Fruit fly (Drosophila melanogaster): ENCODE data around the gene mthl5.

mthl5 gene

dm6 chr3R:11850917-11851897 is 35.8 kb downstream of the mthl5 start (continued):
- TF ChIP-seq fd96Cb (tag; optimal IDR thresholded peaks at IDR 0.05) (peak; percentile 90), tio (GFP tag; optimal IDR thresholded peaks at IDR 0.05) (peak; percentile 84), croc (GFP tag; conservative IDR thresholded peaks at IDR 0.05) (peak; percentile 88), Spps (tag; optimal IDR thresholded peaks at IDR 0.05) (peak; percentile 88), lab (GFP tag; optimal IDR thresholded peaks at IDR 0.05) (peak; percentile 12), pzg (GFP tag; optimal IDR thresholded peaks at IDR 0.05) (no peak), her (GFP tag; optimal IDR thresholded peaks at IDR 0.05) (peak; percentile 17), lmd (GFP tag; IDR thresholded peaks at IDR 0.05) (peak; percentile 85), CG4707 (GFP tag; optimal IDR thresholded peaks at IDR 0.05) (peak; percentile 71), sqz (GFP tag; optimal IDR thresholded peaks at IDR 0.05) (peak; percentile 78), CG13894 (tag; optimal IDR thresholded peaks at IDR 0.05) (no peak), CG10209 (GFP tag; optimal IDR thresholded peaks at IDR 0.05) (peak; percentile 77), lbe (GFP tag; optimal IDR thresholded peaks at IDR 0.05) (no peak), wor (GFP tag; IDR thresholded peaks at IDR 0.05) (peak; percentile 71), CG2202 (tag; optimal IDR thresholded peaks at IDR 0.05) (peak; percentile 88), Hr39 (optimal IDR thresholded peaks at IDR 0.05) (no peak), chn (GFP tag; optimal IDR thresholded peaks at IDR 0.05) (peak; percentile 74), CG30403 (GFP tag; optimal IDR thresholded peaks at IDR 0.05) (peak; percentile 83), ci (GFP tag; IDR thresholded peaks at IDR 0.05) (peak; percentile 80), bcd (GFP tag; optimal IDR thresholded peaks at IDR 0.05) (peak; percentile 79), btn (GFP tag; optimal IDR thresholded peaks at IDR 0.05) (peak; percentile 69), ham (GFP tag; IDR thresholded peaks at IDR 0.05) (no peak), chif (GFP tag; optimal IDR thresholded peaks at IDR 0.05) (peak; percentile 65 to 87), CG13287 (GFP tag; IDR thresholded peaks at IDR 0.05; ENCODE audit: partially characterized antibody) (no peak), crc (GFP tag; optimal IDR thresholded peaks at IDR 0.05) (peak; percentile 56), CG17385 (GFP tag; optimal IDR thresholded peaks at IDR 0.05) (peak; percentile 74), CG9437 (GFP tag; optimal IDR thresholded peaks at IDR 0.05) (peak; percentile 70), sisA (GFP tag; IDR thresholded peaks at IDR 0.05) (peak; percentile 84), CG9932 (GFP tag; IDR thresholded peaks at IDR 0.05) (no peak), dm (GFP tag; optimal IDR thresholded peaks at IDR 0.05) (peak; percentile 62), CG42726 (GFP tag; IDR thresholded peaks at IDR 0.05; ENCODE audit: partially characterized antibody) (no peak), CG10366 (GFP tag; IDR thresholded peaks at IDR 0.05) (peak; percentile 43; the same call in 1 of the 2 replicates), Ets65A (GFP tag) (peak; percentile 91), Pdp1 (GFP tag; optimal IDR thresholded peaks at IDR 0.05) (peak; percentile 38 to 69), Med (GFP tag) (peak; percentile 87), h (optimal IDR thresholded peaks at IDR 0.05) (no peak), CG18011 (GFP tag; optimal IDR thresholded peaks at IDR 0.05) (peak; percentile 7), CG10979 (tag; optimal IDR thresholded peaks at IDR 0.05) (peak; percentile 95), sens (GFP tag) (peak; percentile 98), grau (tag; optimal IDR thresholded peaks at IDR 0.05) (peak; percentile 84), ken (GFP tag; IDR thresholded peaks at IDR 0.05) (peak; percentile 21; the same call in 1 of the 3 replicates), stc (GFP tag; IDR thresholded peaks at IDR 0.05) (peak; percentile 20; the same call in 1 of the 2 replicates), CG4730 (GFP tag; IDR thresholded peaks at IDR 0.05) (peak; percentile 39; the same call in 1 of the 2 replicates), E2f2 (GFP tag; IDR thresholded peaks at IDR 0.05) (peak; percentile 32; the same call in 1 of the 2 replicates), bab2 (GFP tag; optimal IDR thresholded peaks at IDR 0.05) (peak; percentile 74), CG14667 (GFP tag; IDR thresholded peaks at IDR 0.05) (no peak), CG8089 (GFP tag; optimal IDR thresholded peaks at IDR 0.05) (peak; percentile 81), CG7556 (GFP tag; optimal IDR thresholded peaks at IDR 0.05) (peak; percentile 87), amos (GFP tag; IDR thresholded peaks at IDR 0.05; ENCODE audit: partially characterized antibody) (no peak)

All from whole organism, embryonic.